Fruit fly (Drosophila melanogaster): ENCODE measurements around the gene Osi4.

Osi4 gene

DNA sequence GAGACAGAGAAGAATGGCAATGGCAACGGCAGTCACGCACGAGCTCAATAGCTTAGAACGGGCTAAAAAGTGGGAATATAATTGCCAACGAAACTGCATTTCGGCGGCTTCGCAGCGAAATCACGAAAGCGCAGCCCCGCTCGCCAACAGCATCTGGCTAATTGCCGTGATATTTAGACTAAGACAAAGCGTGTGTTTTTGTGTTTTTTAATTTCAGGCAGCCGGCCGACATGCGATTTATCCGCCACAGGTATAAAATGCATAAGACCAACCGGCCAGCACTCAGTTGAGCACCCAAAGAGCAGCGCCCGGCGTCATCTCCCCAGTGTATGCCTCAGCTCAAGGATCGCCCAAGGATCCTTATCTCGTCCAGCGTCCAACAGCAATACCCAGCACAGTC is 33.3 kb upstream of the Osi4 start, which contains the start of gene Osi8:
Gene Osi8 (plus strand): TSS at position 301 of the 400 bp plus-strand sequence.
- TF ChIP-seq trh (GFP tag; optimal IDR thresholded peaks at IDR 0.05) (no peak), slp2 (GFP tag; optimal IDR thresholded peaks at IDR 0.05) (no peak), Ets65A (GFP tag) (peak; percentile 33)

DNA sequence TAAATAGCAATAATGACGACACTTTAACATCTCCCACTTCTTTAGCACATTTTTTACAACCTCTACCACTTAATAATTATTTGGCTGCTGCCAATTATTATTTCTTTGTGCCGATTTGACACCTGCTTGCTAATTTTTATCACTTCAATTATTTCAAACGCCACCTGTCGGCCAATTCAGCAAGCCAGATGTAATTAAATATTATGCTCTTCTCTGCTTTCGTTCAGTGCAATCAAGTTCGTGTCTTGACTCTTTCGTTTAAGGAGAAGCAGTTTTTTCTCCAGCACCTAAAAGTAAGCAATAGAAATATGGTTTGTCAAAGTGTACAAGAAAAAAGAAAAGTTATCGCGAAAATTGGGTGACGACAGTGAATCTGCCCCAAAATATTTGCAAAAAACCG is 32.9 kb upstream of the Osi4 start:
- TF ChIP-seq zfh1 (GFP tag; IDR thresholded peaks at IDR 0.05) (no peak), nerfin-1 (tag; optimal IDR thresholded peaks at IDR 0.05) (no peak), dysf (GFP tag; IDR thresholded peaks at IDR 0.05) (no peak), Abd-B (GFP tag; optimal IDR thresholded peaks at IDR 0.05) (peak; percentile 59), CG10321 (GFP tag; IDR thresholded peaks at IDR 0.05) (no peak), CG12104 (GFP tag; optimal IDR thresholded peaks at IDR 0.05) (no peak), CTCF (GFP tag; optimal IDR thresholded peaks at IDR 0.05) (peak; percentile 90), HmgZ (tag; optimal IDR thresholded peaks at IDR 0.05) (no peak), CG1603 (tag; optimal IDR thresholded peaks at IDR 0.05) (peak; percentile 7), CG18476 (GFP tag; optimal IDR thresholded peaks at IDR 0.05) (no peak), CG2199 (GFP tag; IDR thresholded peaks at IDR 0.05) (no peak), Bgb (GFP tag; IDR thresholded peaks at IDR 0.05; ENCODE audit: partially characterized antibody) (no peak), BtbVII (GFP tag; optimal IDR thresholded peaks at IDR 0.05) (no peak), zf30C (GFP tag; optimal IDR thresholded peaks at IDR 0.05) (peak; percentile 71), CG30020 (tag; optimal IDR thresholded peaks at IDR 0.05) (no peak), CG12391 (tag; optimal IDR thresholded peaks at IDR 0.05) (no peak), Fer3 (tag; optimal IDR thresholded peaks at IDR 0.05) (no peak), Blimp-1 (GFP tag; optimal IDR thresholded peaks at IDR 0.05) (peak; percentile 11), CG10267 (tag; optimal IDR thresholded peaks at IDR 0.05) (no peak), pita (GFP tag; optimal IDR thresholded peaks at IDR 0.05) (peak; percentile 22), zen (tag; optimal IDR thresholded peaks at IDR 0.05) (peak; percentile 85), CG31365 (tag; optimal IDR thresholded peaks at IDR 0.05) (no peak), CG12744 (GFP tag; optimal IDR thresholded peaks at IDR 0.05) (no peak), CG4854 (GFP tag; optimal IDR thresholded peaks at IDR 0.05) (no peak), nau (GFP tag; optimal IDR thresholded peaks at IDR 0.05) (no peak), fd102C (GFP tag; optimal IDR thresholded peaks at IDR 0.05) (no peak), az2 (GFP tag; optimal IDR thresholded peaks at IDR 0.05) (no peak), CG3407 (GFP tag; optimal IDR thresholded peaks at IDR 0.05) (no peak), CG11247 (GFP tag; IDR thresholded peaks at IDR 0.05) (peak; percentile 46), emc (GFP tag; optimal IDR thresholded peaks at IDR 0.05) (no peak), CG7745 (tag; optimal IDR thresholded peaks at IDR 0.05) (peak; percentile 20), Hand (GFP tag; optimal IDR thresholded peaks at IDR 0.05) (no peak), CG17568 (GFP tag; optimal IDR thresholded peaks at IDR 0.05) (no peak), CG9215 (GFP tag; IDR thresholded peaks at IDR 0.05) (no peak), CG15696 (tag; optimal IDR thresholded peaks at IDR 0.05) (no peak), HHEX (GFP tag; optimal IDR thresholded peaks at IDR 0.05) (no peak), GATAe (GFP tag; conservative IDR thresholded peaks at IDR 0.05) (no peak), bcd (GFP tag; optimal IDR thresholded peaks at IDR 0.05) (no peak), E2f2 (GFP tag; IDR thresholded peaks at IDR 0.05) (no peak), CG13894 (tag; optimal IDR thresholded peaks at IDR 0.05) (no peak)

Measured in whole organism, embryonic.